Worm (Caenorhabditis elegans) whole organism, L4 larva: ENCODE measurements around the gene let-4.
"Not testable (repeated sequence)": the region's sequence is repeated elsewhere in the genome, so short reads cannot be mapped to it uniquely, and the experiment has no call there.

Source experiments
- ZK546.5 ChIP-seq, 2 experiments: sonication (generic microtip); optimal IDR thresholded peaks; 2 replicates each; lab custom pipeline; 2017; ENCODE audit warnings: missing biosample characterization in 2 of 2, missing genetic modification characterization in 2 of 2
- ces-1 ChIP-seq: fragments of 150-350 bp; sonication (generic microtip); optimal IDR thresholded peaks from 4 replicates; lab custom pipeline; 2014; ENCODE audit warnings: missing biosample characterization, missing genetic modification reagents, missing genetic modification characterization
- hlh-30 ChIP-seq: sonication (generic microtip); optimal IDR thresholded peaks from 2 replicates; lab custom pipeline; 2017; ENCODE audit warnings: antibody characterized with exemption, mild to moderate bottlenecking, missing genetic modification characterization, missing compliant biosample characterization; ENCODE audit not compliant: insufficient read depth
- lin-13 ChIP-seq: fragments of 150-350 bp; optimal IDR thresholded peaks from 2 replicates; lab custom pipeline; 2014; ENCODE audit warnings: missing biosample characterization, missing genetic modification reagents, missing genetic modification characterization
- nhr-10 ChIP-seq: fragments of 150-350 bp; optimal IDR thresholded peaks from 2 replicates; lab custom pipeline; 2014; ENCODE audit warnings: missing biosample characterization, missing genetic modification characterization
- nhr-237 ChIP-seq: sonication (generic microtip); optimal IDR thresholded peaks from 2 replicates; lab custom pipeline; 2017; ENCODE audit warnings: missing biosample characterization, missing genetic modification characterization
- pha-4 ChIP-seq, 2 experiments: fragments of 150-350 bp in 1 of 2; fragments of 200-800 bp in 1 of 2; sonication (Bioruptor generic) in 1 of 2; IDR thresholded peaks in 1 of 2; optimal IDR thresholded peaks in 1 of 2; 2 replicates each; pipeline versions ENCODE4 v1.3.6 to Lab custom; 2014 to 2022; ENCODE audit warnings: missing genetic modification characterization in 2 of 2, missing genetic modification reagents in 2 of 2, missing biosample characterization in 1 of 2, missing compliant biosample characterization in 1 of 2
- spr-3 ChIP-seq: fragments of 200-800 bp; sonication (Bioruptor generic); optimal IDR thresholded peaks from 2 replicates; lab custom pipeline; 2018; ENCODE audit warnings: mild to moderate bottlenecking, missing genetic modification characterization, missing compliant biosample characterization

ce11 chrX:14528399-14528798 is 49.3 kb upstream of the let-4 start, which contains the start of gene nspc-19:
- not testable (repeated sequence) for TF ChIP-seq nhr-10; ZK546.5 (tag; optimal IDR thresholded peaks at IDR 0.05; lab: Kevin White, UChicago); ces-1; pha-4 (GFP tag; IDR thresholded peaks at IDR 0.05; lab: Robert Waterston, UW); pha-4 (tag; optimal IDR thresholded peaks at IDR 0.05; lab: Kevin White, UChicago); lin-13 (GFP tag; lab: Kevin White, UChicago); spr-3 (GFP tag; lab: Kevin White, UChicago); hlh-30 (tag; lab: Kevin White, UChicago); nhr-237 (tag; lab: Kevin White, UChicago)
